Worm (Caenorhabditis elegans): ENCODE results near the gene ZK662.6.

- TF ChIP-seq snpc-4 (GFP tag; optimal IDR thresholded peaks at IDR 0.05) (no peak), snpc-4 (tag; optimal IDR thresholded peaks at IDR 0.05) (no peak), pha-4 (tag; optimal IDR thresholded peaks at IDR 0.05) (no peak), efl-1 (GFP tag; optimal IDR thresholded peaks at IDR 0.05) (no peak), nhr-90 (tag; optimal IDR thresholded peaks at IDR 0.05) (no peak), lin-54 (GFP tag; optimal IDR thresholded peaks at IDR 0.05) (no peak), ceh-40 (GFP tag; IDR thresholded peaks at IDR 0.05) (no peak), ceh-27 (GFP tag; optimal IDR thresholded peaks at IDR 0.05) (no peak)
Measured at ce11 chrX:15716971-15717370, 1.5 kb upstream of the ZK662.6 start.

All from whole organism, young adult.